Worm (Caenorhabditis elegans): Measurements from ENCODE around the gene ciao-2B.

- no peak for TF ChIP-seq unc-39 (tag; optimal IDR thresholded peaks at IDR 0.05)
- no peak for TF ChIP-seq snpc-4 (tag; optimal IDR thresholded peaks at IDR 0.05)
- no peak for TF ChIP-seq zag-1 (tag; optimal IDR thresholded peaks at IDR 0.05)
- TF ChIP-seq nhr-12 (tag; optimal IDR thresholded peaks at IDR 0.05), result no peak
- no peak for TF ChIP-seq lin-39 (tag; optimal IDR thresholded peaks at IDR 0.05)
- no peak for TF ChIP-seq nhr-11 (tag; optimal IDR thresholded peaks at IDR 0.05)
- no peak for TF ChIP-seq skn-1 (tag; optimal IDR thresholded peaks at IDR 0.05)
- TF ChIP-seq elt-3 (tag; optimal IDR thresholded peaks at IDR 0.05), result no peak
- no peak for TF ChIP-seq daf-12 (tag; optimal IDR thresholded peaks at IDR 0.05)
- no peak for TF ChIP-seq sea-2 (GFP tag; optimal IDR thresholded peaks at IDR 0.05)
These were observed 15.9 kb upstream of the ciao-2B start, which contains the start of gene cua-1 for ce11 chrIII:13455207-13455606.

Measured in whole organism, L3 larva.